Fruit fly (Drosophila melanogaster): ENCODE measurements around the gene bip1.
A peak's percentile ranks its signal among the peaks of the same experiment; 100 is the strongest.

The bip1 gene

dm6 chr3L:8065575-8066410 is 7.3 kb upstream of the bip1 start (continued):
- TF ChIP-seq Dll (GFP tag; IDR thresholded peaks at IDR 0.05; ENCODE audit: partially characterized antibody): 0 out of 4 replicates have a peak, but pooled peaks have one; percentile 34
- TF ChIP-seq nom (GFP tag; optimal IDR thresholded peaks at IDR 0.05): peak; percentile 70
- peak; percentile 28 for TF ChIP-seq CG12391 (tag; optimal IDR thresholded peaks at IDR 0.05)
- peak; percentile 90 for TF ChIP-seq CG7963 (GFP tag; IDR thresholded peaks at IDR 0.05; ENCODE audit: partially characterized antibody)
- TF ChIP-seq CG9609 (GFP tag; optimal IDR thresholded peaks at IDR 0.05): no peak
- TF ChIP-seq nerfin-2 (GFP tag; IDR thresholded peaks at IDR 0.05; ENCODE audit: partially characterized antibody): peak; percentile 84
- peak; percentile 39 for TF ChIP-seq D19A (tag; optimal IDR thresholded peaks at IDR 0.05)
- TF ChIP-seq CrebB (tag; optimal IDR thresholded peaks at IDR 0.05): no peak
- TF ChIP-seq CG1832 (GFP tag; optimal IDR thresholded peaks at IDR 0.05): no peak
- TF ChIP-seq hbn (GFP tag; IDR thresholded peaks at IDR 0.05; ENCODE audit: partially characterized antibody): peak; percentile 17; the same call in 1 of the 2 replicates
- TF ChIP-seq cwo (GFP tag; optimal IDR thresholded peaks at IDR 0.05): no peak
- 0 out of 2 replicates have a peak, but pooled peaks have one; percentile 45 for TF ChIP-seq unc-4 (GFP tag; IDR thresholded peaks at IDR 0.05; ENCODE audit: partially characterized antibody)
- no peak for TF ChIP-seq Oaz (GFP tag; IDR thresholded peaks at IDR 0.05)
- peak; percentile 89 for TF ChIP-seq amos (GFP tag; IDR thresholded peaks at IDR 0.05; ENCODE audit: partially characterized antibody)

- no peak for TF ChIP-seq Dref (GFP tag; IDR thresholded peaks at IDR 0.05)
- peak; percentile 94 for TF ChIP-seq CG7745 (tag; optimal IDR thresholded peaks at IDR 0.05)
- no peak for TF ChIP-seq CG12155 (GFP tag; optimal IDR thresholded peaks at IDR 0.05)
- TF ChIP-seq CG11398 (GFP tag; optimal IDR thresholded peaks at IDR 0.05): no peak
- 0 out of 2 replicates have a peak, but pooled peaks have one; percentile 21 for TF ChIP-seq CG6689 (GFP tag; IDR thresholded peaks at IDR 0.05)
- TF ChIP-seq Sox100B (GFP tag; optimal IDR thresholded peaks at IDR 0.05): peak; percentile 68
- TF ChIP-seq sr (GFP tag; IDR thresholded peaks at IDR 0.05): peak; percentile 72
- no peak for TF ChIP-seq CG30431 (GFP tag; optimal IDR thresholded peaks at IDR 0.05)
- no peak for TF ChIP-seq disco-r (GFP tag; optimal IDR thresholded peaks at IDR 0.05)
- TF ChIP-seq Sry-β (GFP tag; optimal IDR thresholded peaks at IDR 0.05): peak; percentile 93
- peak; percentile 50 for TF ChIP-seq NfI (GFP tag; optimal IDR thresholded peaks at IDR 0.05)
- no peak for TF ChIP-seq Awh (GFP tag; IDR thresholded peaks at IDR 0.05)
- no peak for TF ChIP-seq CG13123 (GFP tag; optimal IDR thresholded peaks at IDR 0.05)
- TF ChIP-seq Atf6 (GFP tag; IDR thresholded peaks at IDR 0.05): peak; percentile 37; the same call in 1 of the 2 replicates
- TF ChIP-seq CG16813 (GFP tag; IDR thresholded peaks at IDR 0.05; ENCODE audit: partially characterized antibody): no peak
- TF ChIP-seq Ssrp (tag; optimal IDR thresholded peaks at IDR 0.05): peak; percentile 30
- no peak; the same call in 1 of the 2 replicates for TF ChIP-seq sob (GFP tag; IDR thresholded peaks at IDR 0.05)
- no peak for TF ChIP-seq Poxn (GFP tag; IDR thresholded peaks at IDR 0.05)
- no peak for TF ChIP-seq tll (GFP tag; optimal IDR thresholded peaks at IDR 0.05)
- peak; percentile 20 for TF ChIP-seq CG18599 (GFP tag; optimal IDR thresholded peaks at IDR 0.05)
- TF ChIP-seq h (optimal IDR thresholded peaks at IDR 0.05): no peak
- no peak for TF ChIP-seq CG9932 (GFP tag; IDR thresholded peaks at IDR 0.05)
- peak; percentile 52 for TF ChIP-seq lilli (GFP tag; optimal IDR thresholded peaks at IDR 0.05)
- no peak for TF ChIP-seq CG7357 (GFP tag; IDR thresholded peaks at IDR 0.05)
- no peak for TF ChIP-seq CG14014 (GFP tag; IDR thresholded peaks at IDR 0.05)
- no peak for TF ChIP-seq Dip2 (GFP tag; IDR thresholded peaks at IDR 0.05)
- peak; percentile 43; the same call in 1 of the 2 replicates for TF ChIP-seq bbx (GFP tag; IDR thresholded peaks at IDR 0.05; ENCODE audit: partially characterized antibody)
- no peak for TF ChIP-seq Eip74EF (GFP tag; optimal IDR thresholded peaks at IDR 0.05)
- no peak for TF ChIP-seq tna (GFP tag; IDR thresholded peaks at IDR 0.05; ENCODE audit: partially characterized antibody)
- no peak for TF ChIP-seq stc (GFP tag; IDR thresholded peaks at IDR 0.05)
- TF ChIP-seq Gug (GFP tag; IDR thresholded peaks at IDR 0.05): no peak
Measured at dm6 chr3L:8063214-8064156, 5.0 kb upstream of the bip1 start, which contains the start of gene Sarm. Sarm (plus strand) TSS chr3L:8063874.
